Worm (Caenorhabditis elegans) whole organism, early embryonic: ENCODE results near the gene vdac-1.

Experiments used
- B0310.2 ChIP-seq: sonication (generic microtip); optimal IDR thresholded peaks from 2 replicates; lab custom pipeline; 2016; ENCODE audit warnings: mild to moderate bottlenecking, missing genetic modification characterization, missing compliant biosample characterization
- aly-1 ChIP-seq: sonication (generic microtip); optimal IDR thresholded peaks from 2 replicates; lab custom pipeline; 2016; ENCODE audit warnings: missing genetic modification characterization, missing compliant biosample characterization
- ama-1 ChIP-seq: fragments of 150-350 bp; optimal IDR thresholded peaks from 2 replicates; lab custom pipeline; 2014
- ceh-13 ChIP-seq: fragments of 200-800 bp; sonication (Bioruptor generic); optimal IDR thresholded peaks from 2 replicates; lab custom pipeline; 2018; ENCODE audit warnings: mild to moderate bottlenecking, missing genetic modification characterization, missing compliant biosample characterization
- flt-1 ChIP-seq: fragments of 200-800 bp; sonication (Bioruptor generic); IDR thresholded peaks from 2 replicates; pipeline ENCODE4 v1.3.6; 2022; ENCODE audit warnings: missing genetic modification characterization, missing compliant biosample characterization
- pes-1 ChIP-seq: fragments of 200-800 bp; sonication (Bioruptor generic); IDR thresholded peaks from 2 replicates; pipeline ENCODE4 v1.3.6; 2022; ENCODE audit warnings: missing genetic modification reagents, missing genetic modification characterization, missing compliant biosample characterization
- sea-1 ChIP-seq: fragments of 200-800 bp; sonication (Bioruptor generic); conservative IDR thresholded peaks from 2 replicates; pipeline ENCODE4 v1.3.6; 2022; ENCODE audit warnings: missing genetic modification characterization, missing compliant biosample characterization

DNA sequence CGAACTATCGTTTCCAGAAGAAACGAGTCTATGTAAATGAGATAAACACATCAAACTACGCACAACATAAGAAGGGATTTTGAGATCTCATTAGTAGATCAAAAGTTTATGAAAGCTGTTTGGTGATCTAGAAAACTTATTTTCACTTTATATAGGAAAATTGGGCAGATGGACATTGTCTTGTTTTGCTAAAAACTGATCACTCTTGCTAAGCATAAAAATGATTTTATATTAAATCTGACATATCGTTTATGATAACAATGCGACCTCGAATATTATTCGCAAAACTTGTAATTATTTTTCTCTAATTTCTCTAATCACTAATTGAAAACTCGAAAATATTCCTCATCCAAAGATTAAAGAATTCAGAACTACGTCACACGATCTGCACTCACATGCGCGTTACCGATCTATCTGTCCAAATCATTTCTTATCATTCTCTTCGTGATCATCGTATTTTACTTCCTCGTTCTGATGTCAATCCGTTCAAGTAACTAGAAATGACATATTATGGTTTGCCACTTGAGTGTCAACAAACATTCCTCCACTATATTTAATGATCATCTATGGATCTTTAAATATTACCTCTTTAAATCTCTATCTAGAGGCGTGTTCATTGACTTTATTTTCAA lies 37.8 kb downstream of the vdac-1 start, which contains the start of gene F55G1.7:
- TF ChIP-seq ama-1 (lab: Kevin White, UChicago) (no peak), sea-1 (GFP tag; lab: Robert Waterston, UW) (no peak), ceh-13 (GFP tag; lab: Kevin White, UChicago) (no peak), B0310.2 (tag; lab: Kevin White, UChicago) (no peak), aly-1 (tag; lab: Kevin White, UChicago) (no peak), pes-1 (GFP tag; lab: Robert Waterston, UW) (no peak), flt-1 (no peak)
